ENCODE assay signal across 6 worm cellular contexts in the genomic region with DNA sequence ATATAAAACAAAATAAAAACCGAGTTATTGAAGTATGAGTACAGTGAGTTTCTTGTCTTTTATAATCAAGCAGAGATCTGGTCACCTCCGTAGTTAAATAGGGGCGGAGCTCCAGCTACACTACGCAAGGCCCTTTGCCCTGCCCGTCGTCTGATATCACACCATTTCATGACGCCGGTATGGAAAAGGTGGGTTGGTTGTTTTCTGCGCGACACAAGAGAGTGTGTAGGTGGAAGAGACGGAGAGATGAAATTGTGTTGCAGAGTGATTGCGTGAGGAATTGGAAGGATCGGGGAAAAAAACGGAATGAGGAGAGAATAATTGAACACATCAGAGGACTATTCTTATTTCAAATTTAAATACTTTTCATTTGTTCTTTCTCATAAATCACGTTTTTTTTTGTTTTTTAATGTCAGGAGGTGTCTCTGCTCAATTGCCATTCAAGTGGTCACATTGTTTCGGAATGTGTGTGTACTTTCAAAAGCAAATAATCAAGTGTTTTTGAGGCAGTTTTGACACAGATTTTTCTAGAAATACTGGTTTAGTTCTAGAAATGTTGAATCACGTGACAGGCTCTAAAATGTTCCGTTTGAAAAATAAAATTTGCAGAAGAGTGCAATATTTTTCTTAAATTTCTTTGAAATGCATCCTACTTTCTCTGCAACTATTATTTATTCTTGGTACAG.
TF ChIP-seq lines count a peak whose summit lies in the region.

Gene ZK822.9 (plus strand): TSS at position 180 of the 686 bp plus-strand sequence.

TF ChIP-seq in whole organism, L1 larva, 84 proteins besides CTCF, POLR2A, EP300 and RAD21 (continues in another document):
- TF ChIP-seq ztf-4 (tag; optimal IDR thresholded peaks at IDR 0.05; lab: Kevin White, UChicago): no peak
- TF ChIP-seq nhr-12 (tag; optimal IDR thresholded peaks at IDR 0.05; lab: Kevin White, UChicago): no peak
- TF ChIP-seq pqm-1 (tag; optimal IDR thresholded peaks at IDR 0.05; lab: Kevin White, UChicago): no peak
- TF ChIP-seq isw-1 (GFP tag; IDR thresholded peaks at IDR 0.05; lab: Robert Waterston, UW): no peak
- TF ChIP-seq pag-3 (tag; optimal IDR thresholded peaks at IDR 0.05; lab: Kevin White, UChicago; ENCODE audit: borderline replicate concordance, insufficient read depth): no peak
- TF ChIP-seq nhr-90 (tag; optimal IDR thresholded peaks at IDR 0.05; lab: Kevin White, UChicago; ENCODE audit: poor library complexity): peak; percentile 5
- TF ChIP-seq mdl-1 (tag; optimal IDR thresholded peaks at IDR 0.05; lab: Kevin White, UChicago): no peak
- no peak for TF ChIP-seq alr-1 (tag; optimal IDR thresholded peaks at IDR 0.05; lab: Kevin White, UChicago; ENCODE audit: borderline replicate concordance)
- TF ChIP-seq nhr-19 (GFP tag; conservative IDR thresholded peaks at IDR 0.05; lab: Robert Waterston, UW): no peak; the same call in 1 of the 2 replicates
- TF ChIP-seq aly-2 (tag; optimal IDR thresholded peaks at IDR 0.05; lab: Kevin White, UChicago): no peak
- no peak for TF ChIP-seq aha-1 (tag; optimal IDR thresholded peaks at IDR 0.05; lab: Kevin White, UChicago)
- TF ChIP-seq grh-1 (GFP tag; IDR thresholded peaks at IDR 0.05; lab: Robert Waterston, UW): no peak
- no peak for TF ChIP-seq nhr-47 (tag; optimal IDR thresholded peaks at IDR 0.05; lab: Kevin White, UChicago)

TF ChIP-seq in whole organism, L2 larva, 48 proteins besides CTCF, POLR2A, EP300 and RAD21 (continues in another document):
- TF ChIP-seq Y55F3AM.14 (GFP tag; optimal IDR thresholded peaks at IDR 0.05; lab: Kevin White, UChicago): no peak
- TF ChIP-seq zag-1 (tag; optimal IDR thresholded peaks at IDR 0.05; lab: Kevin White, UChicago): no peak
- TF ChIP-seq C34F6.9 (tag; optimal IDR thresholded peaks at IDR 0.05; lab: Kevin White, UChicago): no peak
- peak; percentile 11 for TF ChIP-seq fos-1 (tag; optimal IDR thresholded peaks at IDR 0.05; lab: Kevin White, UChicago)
- no peak for TF ChIP-seq elt-1 (tag; optimal IDR thresholded peaks at IDR 0.05; lab: Kevin White, UChicago)
- TF ChIP-seq ZK546.5 (tag; optimal IDR thresholded peaks at IDR 0.05; lab: Kevin White, UChicago): no peak
- no peak for TF ChIP-seq R02D3.7 (tag; optimal IDR thresholded peaks at IDR 0.05; lab: Kevin White, UChicago)
- no peak for TF ChIP-seq nhr-10 (tag; optimal IDR thresholded peaks at IDR 0.05; lab: Kevin White, UChicago)
- TF ChIP-seq lsy-2 (tag; optimal IDR thresholded peaks at IDR 0.05; lab: Kevin White, UChicago): no peak
- TF ChIP-seq lin-39 (tag; optimal IDR thresholded peaks at IDR 0.05; lab: Kevin White, UChicago): no peak
- TF ChIP-seq nhr-21 (tag; optimal IDR thresholded peaks at IDR 0.05; lab: Kevin White, UChicago): peak; percentile 31
- no peak for TF ChIP-seq nhr-12 (tag; optimal IDR thresholded peaks at IDR 0.05; lab: Kevin White, UChicago)
- TF ChIP-seq ztf-11 (tag; optimal IDR thresholded peaks at IDR 0.05; lab: Kevin White, UChicago): no peak
- TF ChIP-seq sma-9 (GFP tag; optimal IDR thresholded peaks at IDR 0.05; lab: Kevin White, UChicago): peak; percentile 31
- peak; percentile 14 for TF ChIP-seq sma-9 (tag; optimal IDR thresholded peaks at IDR 0.05; lab: Kevin White, UChicago)

TF ChIP-seq in whole organism, L3 larva, 47 proteins besides CTCF, POLR2A, EP300 and RAD21 (continues in another document):
- no peak for TF ChIP-seq unc-62 (GFP tag; optimal IDR thresholded peaks at IDR 0.05; lab: Kevin White, UChicago)
- no peak for TF ChIP-seq nhr-25 (tag; optimal IDR thresholded peaks at IDR 0.05; lab: Kevin White, UChicago)
- TF ChIP-seq nhr-77 (tag; optimal IDR thresholded peaks at IDR 0.05; lab: Kevin White, UChicago): no peak
- no peak for TF ChIP-seq nhr-12 (tag; optimal IDR thresholded peaks at IDR 0.05; lab: Kevin White, UChicago)
- TF ChIP-seq aly-2 (tag; optimal IDR thresholded peaks at IDR 0.05; lab: Kevin White, UChicago): no peak
- TF ChIP-seq nhr-23 (tag; optimal IDR thresholded peaks at IDR 0.05; lab: Kevin White, UChicago): peak; percentile 7
- TF ChIP-seq ztf-4 (tag; optimal IDR thresholded peaks at IDR 0.05; lab: Kevin White, UChicago): no peak
- no peak for TF ChIP-seq nfya-1 (tag; optimal IDR thresholded peaks at IDR 0.05; lab: Kevin White, UChicago; ENCODE audit: insufficient read depth)
- no peak for TF ChIP-seq elt-1 (tag; optimal IDR thresholded peaks at IDR 0.05; lab: Kevin White, UChicago)
- TF ChIP-seq ceh-16 (tag; optimal IDR thresholded peaks at IDR 0.05; lab: Kevin White, UChicago): no peak
- TF ChIP-seq mdl-1 (tag; optimal IDR thresholded peaks at IDR 0.05; lab: Kevin White, UChicago): no peak
- TF ChIP-seq lin-39 (tag; optimal IDR thresholded peaks at IDR 0.05; lab: Kevin White, UChicago): no peak
- TF ChIP-seq pqm-1 (tag; optimal IDR thresholded peaks at IDR 0.05; lab: Kevin White, UChicago): peak; percentile 29
- TF ChIP-seq egl-27 (tag; optimal IDR thresholded peaks at IDR 0.05; lab: Kevin White, UChicago): peak; percentile 12
- no peak for TF ChIP-seq daf-12 (tag; optimal IDR thresholded peaks at IDR 0.05; lab: Kevin White, UChicago)

TF ChIP-seq in whole organism, L4 larva, 104 proteins besides CTCF, POLR2A, EP300 and RAD21 (continues in another document):
- no peak for TF ChIP-seq nhr-42 (GFP tag; IDR thresholded peaks at IDR 0.05; lab: Robert Waterston, UW)
- TF ChIP-seq ctbp-1 (GFP tag; IDR thresholded peaks at IDR 0.05; lab: Robert Waterston, UW): no peak
- TF ChIP-seq hmg-1.1 (GFP tag; IDR thresholded peaks at IDR 0.05; lab: Robert Waterston, UW): no peak
- peak; percentile 78 for TF ChIP-seq hlh-11 (tag; optimal IDR thresholded peaks at IDR 0.05; lab: Kevin White, UChicago)
- TF ChIP-seq lin-13 (GFP tag; optimal IDR thresholded peaks at IDR 0.05; lab: Kevin White, UChicago): no peak
- no peak for TF ChIP-seq lir-3 (tag; optimal IDR thresholded peaks at IDR 0.05; lab: Kevin White, UChicago)
- TF ChIP-seq dve-1 (tag; optimal IDR thresholded peaks at IDR 0.05; lab: Kevin White, UChicago; ENCODE audit: insufficient read depth): peak; percentile 24
- TF ChIP-seq Y5F2A.4 (GFP tag; optimal IDR thresholded peaks at IDR 0.05; lab: Kevin White, UChicago): no peak
- peak; percentile 30 for TF ChIP-seq mes-2 (tag; optimal IDR thresholded peaks at IDR 0.05; lab: Kevin White, UChicago; ENCODE audit: poor library complexity, severe bottlenecking)
- no peak for TF ChIP-seq ceh-44 (GFP tag; IDR thresholded peaks at IDR 0.05; lab: Robert Waterston, UW)
- peak; percentile 88 for TF ChIP-seq mdt-29 (GFP tag; IDR thresholded peaks at IDR 0.05; lab: Robert Waterston, UW)
- TF ChIP-seq skn-1 (tag; optimal IDR thresholded peaks at IDR 0.05; lab: Kevin White, UChicago): no peak
- TF ChIP-seq ama-1 (optimal IDR thresholded peaks at IDR 0.05; lab: Kevin White, UChicago): no peak
- TF ChIP-seq nhr-111 (GFP tag; optimal IDR thresholded peaks at IDR 0.05; lab: Kevin White, UChicago): no peak
- TF ChIP-seq set-16 (GFP tag; IDR thresholded peaks at IDR 0.05; lab: Robert Waterston, UW): peak; percentile 47; the same call in 1 of the 2 replicates

TF ChIP-seq in whole organism, late embryonic, 69 proteins besides CTCF, POLR2A, EP300 and RAD21:
- TF ChIP-seq hlh-30 (tag; optimal IDR thresholded peaks at IDR 0.05; lab: Kevin White, UChicago; ENCODE audit: insufficient read depth): peak; percentile 35
- TF ChIP-seq elt-4 (tag; optimal IDR thresholded peaks at IDR 0.05; lab: Kevin White, UChicago): no peak
- no peak for TF ChIP-seq fax-1 (tag; optimal IDR thresholded peaks at IDR 0.05; lab: Kevin White, UChicago)
- no peak for TF ChIP-seq unc-55 (GFP tag; optimal IDR thresholded peaks at IDR 0.05; lab: Kevin White, UChicago)

TF ChIP-seq in whole organism, young adult, 124 proteins besides CTCF, POLR2A, EP300 and RAD21 (continues in another document):
- TF ChIP-seq hsf-1 (GFP tag; IDR thresholded peaks at IDR 0.05; lab: Robert Waterston, UW): peak; percentile 79
- no peak for TF ChIP-seq hmg-20 (GFP tag; IDR thresholded peaks at IDR 0.05; lab: Robert Waterston, UW)
- no peak for TF ChIP-seq tbx-9 (tag; optimal IDR thresholded peaks at IDR 0.05; lab: Kevin White, UChicago; ENCODE audit: borderline replicate concordance)
- TF ChIP-seq mcd-1 (GFP tag; IDR thresholded peaks at IDR 0.05; lab: Robert Waterston, UW): no peak
- TF ChIP-seq ztf-3 (GFP tag; optimal IDR thresholded peaks at IDR 0.05; lab: Kevin White, UChicago): no peak
- TF ChIP-seq ceh-91 (GFP tag; IDR thresholded peaks at IDR 0.05; lab: Robert Waterston, UW): no peak
- 0 out of 2 replicates have a peak, but pooled peaks have one; percentile 17 for TF ChIP-seq Y53G8AR.9 (GFP tag; conservative IDR thresholded peaks at IDR 0.05; lab: Robert Waterston, UW)
- TF ChIP-seq rec-8 (tag; optimal IDR thresholded peaks at IDR 0.05; lab: Kevin White, UChicago): no peak
- no peak for TF ChIP-seq rcor-1 (GFP tag; IDR thresholded peaks at IDR 0.05; lab: Robert Waterston, UW)
- no peak for TF ChIP-seq zim-3 (tag; optimal IDR thresholded peaks at IDR 0.05; lab: Kevin White, UChicago)
- no peak for TF ChIP-seq hlh-12 (tag; optimal IDR thresholded peaks at IDR 0.05; lab: Kevin White, UChicago)
- TF ChIP-seq athp-1 (tag; optimal IDR thresholded peaks at IDR 0.05; lab: Kevin White, UChicago): no peak
- no peak for TF ChIP-seq hrde-1 (tag; optimal IDR thresholded peaks at IDR 0.05; lab: Kevin White, UChicago; ENCODE audit: borderline replicate concordance)
- no peak for TF ChIP-seq zfh-2 (GFP tag; conservative IDR thresholded peaks at IDR 0.05; lab: Robert Waterston, UW)
- TF ChIP-seq snpc-3.4 (tag; optimal IDR thresholded peaks at IDR 0.05; lab: Kevin White, UChicago): peak; percentile 16
- no peak for TF ChIP-seq let-526 (GFP tag; IDR thresholded peaks at IDR 0.05; lab: Robert Waterston, UW)
- TF ChIP-seq lin-40 (tag; optimal IDR thresholded peaks at IDR 0.05; lab: Kevin White, UChicago): no peak
- TF ChIP-seq egrh-3 (GFP tag; IDR thresholded peaks at IDR 0.05; lab: Robert Waterston, UW): no peak
- no peak for TF ChIP-seq repo-1 (tag; optimal IDR thresholded peaks at IDR 0.05; lab: Kevin White, UChicago)
- no peak for TF ChIP-seq sptf-2 (GFP tag; optimal IDR thresholded peaks at IDR 0.05; lab: Kevin White, UChicago)
- no peak for TF ChIP-seq nfyb-1 (GFP tag; IDR thresholded peaks at IDR 0.05; lab: Robert Waterston, UW)
- no peak for TF ChIP-seq die-1 (tag; optimal IDR thresholded peaks at IDR 0.05; lab: Kevin White, UChicago)
- no peak for TF ChIP-seq lin-35 (GFP tag; optimal IDR thresholded peaks at IDR 0.05; lab: Kevin White, UChicago)
- no peak for TF ChIP-seq snpc-4 (GFP tag; optimal IDR thresholded peaks at IDR 0.05; lab: Kevin White, UChicago)
- TF ChIP-seq snpc-4 (tag; optimal IDR thresholded peaks at IDR 0.05; lab: Kevin White, UChicago): peak in 1 of 4 experiments; percentile 6
- TF ChIP-seq egl-18 (GFP tag; IDR thresholded peaks at IDR 0.05; lab: Robert Waterston, UW): no peak
- TF ChIP-seq dox-1 (GFP tag; IDR thresholded peaks at IDR 0.05; lab: Robert Waterston, UW): no peak
- TF ChIP-seq hmg-1.2 (GFP tag; IDR thresholded peaks at IDR 0.05; lab: Robert Waterston, UW): peak; percentile 63
- TF ChIP-seq ceh-100 (GFP tag; IDR thresholded peaks at IDR 0.05; lab: Robert Waterston, UW): no peak
- no peak for TF ChIP-seq B0019.2 (GFP tag; conservative IDR thresholded peaks at IDR 0.05; lab: Robert Waterston, UW)
